Fruit fly (Drosophila melanogaster) whole organism: ENCODE measurements around the gene Pak.

Experiments used
- CG8478 ChIP-seq: fragments of >200 bp; optimal IDR thresholded peaks from 2 replicates; lab custom pipeline; 2018; ENCODE audit warnings: inconsistent platforms
- Dll ChIP-seq: fragments of >200 bp; optimal IDR thresholded peaks from 2 replicates; lab custom pipeline; 2017
- psq ChIP-seq: fragments of >200 bp; optimal IDR thresholded peaks from 2 replicates; lab custom pipeline; 2017
- usp ChIP-seq: fragments of >200 bp; optimal IDR thresholded peaks from 2 replicates; lab custom pipeline; 2017; ENCODE audit warnings: missing biosample characterization, missing genetic modification characterization, mixed read lengths

DNA sequence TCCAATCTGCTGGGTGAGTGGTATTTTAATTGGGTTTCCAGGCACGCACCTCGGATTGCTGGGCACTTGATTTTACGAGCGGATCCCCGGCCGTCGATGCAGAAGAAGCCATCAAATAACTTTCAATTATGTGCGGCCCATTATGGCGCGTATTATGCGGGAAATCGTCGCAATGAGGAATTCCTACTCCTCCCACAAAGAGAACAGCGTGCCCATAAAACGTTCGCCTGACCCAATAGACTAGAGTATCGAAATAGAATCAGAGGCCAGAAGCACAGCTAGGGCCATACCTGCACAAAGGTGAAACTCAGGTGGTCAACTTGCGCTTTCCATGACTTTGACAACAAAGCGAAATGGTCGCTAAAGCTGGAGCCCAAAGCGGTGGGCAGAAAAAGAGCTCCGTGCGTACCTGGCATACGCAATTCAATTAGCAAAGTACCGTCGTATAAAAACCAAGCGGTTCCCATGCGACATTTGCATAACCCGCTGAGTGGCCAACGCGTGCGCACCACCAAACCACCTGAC, 20.9 kb upstream of the Pak start, which contains the start of gene Osi18:
- TF ChIP-seq CG8478 (lab: Kevin White, UChicago) (no peak), psq (lab: Kevin White, UChicago) (no peak), Dll (no peak), usp (GFP tag; lab: Kevin White, UChicago) (no peak)
